Fruit fly (Drosophila melanogaster) whole organism, pupa: Measurements from ENCODE around the gene Cpr76Bc.

Experiments used
- CG10348 ChIP-seq: fragments of 200-800 bp; sonication (Bioruptor generic); IDR thresholded peaks from 2 replicates; pipeline ENCODE4 v1.3.6; 2022; ENCODE audit warnings: missing biosample characterization, missing genetic modification characterization
- CG12605 ChIP-seq: fragments of 200-800 bp; sonication (Bioruptor generic); IDR thresholded peaks from 2 replicates; pipeline ENCODE4 v1.3.6; 2022; ENCODE audit warnings: missing biosample characterization, missing genetic modification characterization
- CG13204 ChIP-seq: fragments of 200-800 bp; sonication (Bioruptor generic); optimal IDR thresholded peaks from 2 replicates; lab custom pipeline; 2018; ENCODE audit warnings: missing biosample characterization, mild to moderate bottlenecking, missing genetic modification characterization, moderate library complexity
- CG14655 ChIP-seq: fragments of 200-800 bp; sonication (Bioruptor generic); optimal IDR thresholded peaks from 3 replicates; lab custom pipeline; 2017; ENCODE audit warnings: mild to moderate bottlenecking, missing biosample characterization, missing genetic modification reagents, missing genetic modification characterization
- CG15710 ChIP-seq: fragments of 200-800 bp; sonication (Bioruptor generic); optimal IDR thresholded peaks from 2 replicates; lab custom pipeline; 2018; ENCODE audit warnings: missing biosample characterization, mild to moderate bottlenecking, missing genetic modification characterization, moderate library complexity
- CG17806 ChIP-seq: fragments of 200-800 bp; sonication (Bioruptor generic); optimal IDR thresholded peaks from 2 replicates; lab custom pipeline; 2018; ENCODE audit warnings: missing biosample characterization, mild to moderate bottlenecking, missing genetic modification characterization, moderate library complexity
- CG32121 ChIP-seq: fragments of 200-800 bp; sonication (Bioruptor generic); IDR thresholded peaks from 2 replicates; pipeline ENCODE4 v1.3.6; 2022; ENCODE audit warnings: missing biosample characterization, missing genetic modification characterization
- CG34367 ChIP-seq: fragments of 200-800 bp; sonication (Bioruptor generic); optimal IDR thresholded peaks from 2 replicates; lab custom pipeline; 2018; ENCODE audit warnings: missing biosample characterization, mild to moderate bottlenecking, missing genetic modification characterization
- CG4496 ChIP-seq: fragments of 200-800 bp; sonication (Bioruptor generic); IDR thresholded peaks from 3 replicates; pipeline ENCODE4 v1.3.6; 2022; ENCODE audit warnings: missing biosample characterization, missing genetic modification characterization
- CG8301 ChIP-seq: fragments of 200-800 bp; sonication (Bioruptor generic); optimal IDR thresholded peaks from 2 replicates; lab custom pipeline; 2018; ENCODE audit warnings: missing biosample characterization, mild to moderate bottlenecking, missing genetic modification characterization
- D1 ChIP-seq: fragments of 200-800 bp; sonication (Bioruptor generic); optimal IDR thresholded peaks from 2 replicates; lab custom pipeline; 2018; ENCODE audit warnings: missing biosample characterization, mild to moderate bottlenecking, missing genetic modification characterization, moderate library complexity
- EcR ChIP-seq: fragments of 200-800 bp; sonication (Bioruptor generic); optimal IDR thresholded peaks from 3 replicates; lab custom pipeline; 2019; ENCODE audit warnings: missing biosample characterization, missing genetic modification characterization, mild to moderate bottlenecking, moderate library complexity, missing genetic modification reagents
- Pif1B ChIP-seq: fragments of 200-800 bp; sonication (Bioruptor generic); optimal IDR thresholded peaks from 3 replicates; lab custom pipeline; 2016; ENCODE audit warnings: missing biosample characterization, missing genetic modification characterization
- Snoo ChIP-seq: fragments of 200-800 bp; sonication (Bioruptor generic); optimal IDR thresholded peaks from 3 replicates; lab custom pipeline; 2017; ENCODE audit warnings: missing biosample characterization, mild to moderate bottlenecking, missing genetic modification characterization, inconsistent platforms

DNA sequence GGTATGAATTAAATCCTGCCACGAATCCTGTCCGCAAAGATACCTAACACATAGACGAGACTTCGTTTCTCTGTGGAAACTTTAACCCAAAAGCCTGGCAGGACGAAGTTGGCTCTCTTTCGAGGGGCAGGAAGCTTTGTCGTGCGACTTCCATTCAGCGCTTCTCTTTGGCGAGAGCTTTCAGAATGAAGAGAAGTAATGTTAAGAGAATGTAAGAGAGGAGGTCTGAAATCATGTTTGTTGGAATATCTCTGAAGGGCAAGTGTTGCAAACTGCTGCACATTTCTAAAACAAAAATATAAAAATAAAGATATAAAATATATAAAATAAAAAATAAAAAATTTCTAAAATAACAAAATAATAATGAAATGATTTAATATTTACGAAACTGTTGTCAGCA is 38.7 kb upstream of the Cpr76Bc start:
- no peak for TF ChIP-seq CG32121 (GFP tag; lab: Robert Waterston, UW)
- no peak for TF ChIP-seq CG12605
- TF ChIP-seq Pif1B: no peak
- TF ChIP-seq CG34367 (tag; lab: Kevin White, UChicago): no peak
- no peak for TF ChIP-seq EcR (GFP tag; lab: Kevin White, UChicago)
- TF ChIP-seq D1 (tag; lab: Kevin White, UChicago): no peak
- no peak for TF ChIP-seq CG4496 (GFP tag; lab: Robert Waterston, UW)
- TF ChIP-seq CG10348 (GFP tag; lab: Robert Waterston, UW): no peak
- no peak for TF ChIP-seq CG17806 (tag; lab: Kevin White, UChicago)
- no peak for TF ChIP-seq CG15710
- TF ChIP-seq CG8301: no peak
- no peak for TF ChIP-seq Snoo (tag; lab: Kevin White, UChicago)
- no peak for TF ChIP-seq CG14655 (GFP tag; lab: Kevin White, UChicago)
- TF ChIP-seq CG13204 (GFP tag; lab: Kevin White, UChicago): no peak
